Fruit fly (Drosophila melanogaster) whole organism, pupa: Measurements from ENCODE around the gene CG18765.

Experiments used
- CG9948 ChIP-seq: fragments of 200-800 bp; sonication (Bioruptor generic); optimal IDR thresholded peaks from 2 replicates; lab custom pipeline; 2018; ENCODE audit warnings: missing biosample characterization, mild to moderate bottlenecking, missing genetic modification characterization, moderate library complexity
- fd96Ca ChIP-seq: fragments of 200-800 bp; sonication (Bioruptor generic); IDR thresholded peaks from 3 replicates; pipeline ENCODE4 v1.3.6; 2022; ENCODE audit warnings: missing biosample characterization, missing genetic modification characterization

dm6 chr3R:11655873-11656374 lies 35.7 kb downstream of the CG18765 start, which contains the start of gene CG42327:
- TF ChIP-seq fd96Ca (peak; percentile 97), CG9948 (tag; lab: Kevin White, UChicago) (peak; percentile 92)
